Fruit fly (Drosophila melanogaster) whole organism, embryonic: Measurements from ENCODE around the gene Gclc.

Experiments used
- B-H2 ChIP-seq: fragments of 200-800 bp; sonication (Bioruptor generic); optimal IDR thresholded peaks from 2 replicates; lab custom pipeline; 2018; ENCODE audit warnings: missing biosample characterization, mild to moderate bottlenecking, missing genetic modification characterization
- BEAF-32 ChIP-seq: fragments of 200-800 bp; sonication (Bioruptor generic); optimal IDR thresholded peaks from 3 replicates; lab custom pipeline; 2017; ENCODE audit warnings: missing biosample characterization, missing genetic modification characterization, mild to moderate bottlenecking, moderate library complexity, missing genetic modification reagents
- CG10267 ChIP-seq: fragments of 200-800 bp; sonication (Bioruptor generic); optimal IDR thresholded peaks from 2 replicates; lab custom pipeline; 2018; ENCODE audit warnings: missing biosample characterization, mild to moderate bottlenecking, missing genetic modification characterization, moderate library complexity
- CG10462 ChIP-seq: fragments of 200-800 bp; sonication (Bioruptor generic); optimal IDR thresholded peaks from 2 replicates; lab custom pipeline; 2016; ENCODE audit warnings: missing biosample characterization, missing genetic modification characterization
- CG13287 ChIP-seq: fragments of 200-800 bp; sonication (Bioruptor generic); IDR thresholded peaks from 2 replicates; pipeline ENCODE4 v1.3.6; 2022; ENCODE audit warnings: missing biosample characterization, missing genetic modification characterization; ENCODE audit not compliant: partially characterized antibody
- CG14710 ChIP-seq: fragments of 200-800 bp; sonication (Bioruptor generic); optimal IDR thresholded peaks from 3 replicates; lab custom pipeline; 2019; ENCODE audit warnings: missing biosample characterization, mild to moderate bottlenecking, missing genetic modification characterization, moderate library complexity
- CG15479 ChIP-seq: fragments of 200-800 bp; sonication (Bioruptor generic); optimal IDR thresholded peaks from 3 replicates; lab custom pipeline; 2019; ENCODE audit warnings: missing biosample characterization, mild to moderate bottlenecking, missing genetic modification characterization, moderate library complexity
- CG15514 ChIP-seq: fragments of 200-800 bp; sonication (Bioruptor generic); optimal IDR thresholded peaks from 3 replicates; lab custom pipeline; 2017; ENCODE audit warnings: missing biosample characterization, missing genetic modification characterization, mild to moderate bottlenecking, moderate library complexity, missing genetic modification reagents
- CG17802 ChIP-seq: fragments of 200-800 bp; sonication (Bioruptor generic); optimal IDR thresholded peaks from 2 replicates; lab custom pipeline; 2018; ENCODE audit warnings: missing biosample characterization, mild to moderate bottlenecking, missing genetic modification characterization, moderate library complexity
- CG18011 ChIP-seq: fragments of 200-800 bp; sonication (Bioruptor generic); optimal IDR thresholded peaks from 2 replicates; lab custom pipeline; 2017; ENCODE audit warnings: missing biosample characterization, missing genetic modification characterization, mild to moderate bottlenecking, moderate library complexity, missing genotype
- CG18599 ChIP-seq: fragments of 200-800 bp; sonication (Bioruptor generic); optimal IDR thresholded peaks from 3 replicates; lab custom pipeline; 2017; ENCODE audit warnings: missing biosample characterization, missing genetic modification characterization, mild to moderate bottlenecking, moderate library complexity, missing genetic modification reagents
- CG2116 ChIP-seq: fragments of 200-800 bp; sonication (Bioruptor generic); optimal IDR thresholded peaks from 3 replicates; lab custom pipeline; 2018; ENCODE audit warnings: missing biosample characterization, mild to moderate bottlenecking, missing genetic modification characterization
- CG32767 ChIP-seq: fragments of 200-800 bp; sonication (Bioruptor generic); IDR thresholded peaks from 2 replicates; pipeline ENCODE4 v1.3.6; 2022; ENCODE audit warnings: missing biosample characterization, missing genetic modification characterization
- CG4617 ChIP-seq: fragments of 200-800 bp; sonication (Bioruptor generic); optimal IDR thresholded peaks from 3 replicates; lab custom pipeline; 2016; ENCODE audit warnings: missing biosample characterization, missing genetic modification characterization, borderline replicate concordance
- CG8388 ChIP-seq: fragments of 200-800 bp; sonication (Bioruptor generic); optimal IDR thresholded peaks from 2 replicates; lab custom pipeline; 2019; ENCODE audit warnings: missing biosample characterization, mild to moderate bottlenecking, missing genetic modification characterization, moderate library complexity
- CHES-1-like ChIP-seq: fragments of 200-800 bp; sonication (Bioruptor generic); optimal IDR thresholded peaks from 2 replicates; lab custom pipeline; 2016; ENCODE audit warnings: missing biosample characterization, missing genetic modification characterization
- CTCF ChIP-seq: fragments of 200-800 bp; sonication (Bioruptor generic); optimal IDR thresholded peaks from 2 replicates; lab custom pipeline; 2017; ENCODE audit warnings: missing biosample characterization, mild to moderate bottlenecking, missing genetic modification characterization, moderate library complexity
- Dfd ChIP-seq, 2 experiments: fragments of >200 bp; optimal IDR thresholded peaks; 2 replicates each; lab custom pipeline; 2017; ENCODE audit warnings: missing biosample characterization in 2 of 2, missing genetic modification characterization in 2 of 2
- Dp ChIP-seq: fragments of 200-800 bp; sonication (Bioruptor generic); optimal IDR thresholded peaks from 2 replicates; lab custom pipeline; 2018; ENCODE audit warnings: missing biosample characterization, mild to moderate bottlenecking, missing genetic modification characterization, moderate library complexity
- Dref ChIP-seq: fragments of 200-800 bp; sonication (Bioruptor generic); IDR thresholded peaks from 2 replicates; pipeline ENCODE4 v1.3.6; 2022; ENCODE audit warnings: missing biosample characterization, missing genetic modification characterization
- E2f2 ChIP-seq: fragments of 200-800 bp; sonication (Bioruptor generic); IDR thresholded peaks from 2 replicates; pipeline ENCODE4 v1.3.6; 2022; ENCODE audit warnings: missing biosample characterization, missing genetic modification characterization
- Fer1 ChIP-seq: fragments of 200-800 bp; sonication (Bioruptor generic); optimal IDR thresholded peaks from 2 replicates; lab custom pipeline; 2017; ENCODE audit warnings: missing biosample characterization, mild to moderate bottlenecking, missing genetic modification characterization
- HLHmδ ChIP-seq: fragments of 200-800 bp; sonication (Bioruptor generic); optimal IDR thresholded peaks from 2 replicates; lab custom pipeline; 2018; ENCODE audit warnings: missing biosample characterization, mild to moderate bottlenecking, missing genetic modification characterization, moderate library complexity
- Jarid2 ChIP-seq: fragments of 200-800 bp; sonication (Bioruptor generic); optimal IDR thresholded peaks from 3 replicates; lab custom pipeline; 2017; ENCODE audit warnings: mild to moderate bottlenecking, missing biosample characterization, missing genetic modification reagents, missing genetic modification characterization
- MBD-R2 ChIP-seq: fragments of 200-800 bp; sonication (Bioruptor generic); IDR thresholded peaks from 2 replicates; pipeline ENCODE4 v1.3.6; 2022; ENCODE audit warnings: missing biosample characterization, missing genetic modification characterization
- MESR4 ChIP-seq: fragments of 200-800 bp; sonication (Bioruptor generic); optimal IDR thresholded peaks from 2 replicates; lab custom pipeline; 2018; ENCODE audit warnings: missing biosample characterization, mild to moderate bottlenecking, missing genetic modification characterization, moderate library complexity
- Med ChIP-seq: fragments of 200-800 bp; sonication (Bioruptor generic); peaks from one replicate; lab custom pipeline; 2016; ENCODE audit warnings: missing biosample characterization, missing genetic modification characterization, mild to moderate bottlenecking, inconsistent platforms, moderate library complexity
- Myb ChIP-seq: fragments of 200-800 bp; sonication (Bioruptor generic); optimal IDR thresholded peaks from 2 replicates; lab custom pipeline; 2016; ENCODE audit warnings: missing biosample characterization, missing genetic modification characterization
- NFAT ChIP-seq: fragments of 200-800 bp; sonication (Bioruptor generic); IDR thresholded peaks from 2 replicates; pipeline ENCODE4 v1.3.6; 2022; ENCODE audit warnings: missing biosample characterization, missing genetic modification characterization
- Side ChIP-seq: fragments of 200-800 bp; sonication (Bioruptor generic); optimal IDR thresholded peaks from 2 replicates; lab custom pipeline; 2016; ENCODE audit warnings: missing biosample characterization, missing genetic modification characterization
- bbx ChIP-seq: fragments of 200-800 bp; sonication (Bioruptor generic); IDR thresholded peaks from 2 replicates; pipeline ENCODE4 v1.3.6; 2022; ENCODE audit warnings: missing biosample characterization, missing genetic modification characterization; ENCODE audit not compliant: partially characterized antibody
- cg ChIP-seq: fragments of 200-800 bp; sonication (Bioruptor generic); optimal IDR thresholded peaks from 3 replicates; lab custom pipeline; 2019; ENCODE audit warnings: missing biosample characterization, mild to moderate bottlenecking, missing genetic modification characterization, moderate library complexity
- crc ChIP-seq: fragments of 200-800 bp; sonication (Bioruptor generic); optimal IDR thresholded peaks from 2 replicates; lab custom pipeline; 2016; ENCODE audit warnings: missing biosample characterization, missing genetic modification characterization
- dimm ChIP-seq: fragments of 200-800 bp; sonication (Bioruptor generic); IDR thresholded peaks from 2 replicates; pipeline ENCODE4 v1.3.6; 2022; ENCODE audit warnings: missing biosample characterization, missing genetic modification characterization
- disco-r ChIP-seq: fragments of 200-800 bp; sonication (Bioruptor generic); optimal IDR thresholded peaks from 2 replicates; lab custom pipeline; 2016; ENCODE audit warnings: missing biosample characterization, missing genetic modification characterization
- esg ChIP-seq: fragments of 200-800 bp; sonication (Bioruptor generic); conservative IDR thresholded peaks from 2 replicates; pipeline ENCODE4 v1.3.6; 2022; ENCODE audit warnings: missing biosample characterization, missing genetic modification characterization
- gfzf ChIP-seq: fragments of 200-800 bp; sonication (Bioruptor generic); optimal IDR thresholded peaks from 2 replicates; lab custom pipeline; 2016; ENCODE audit warnings: missing biosample characterization, mild to moderate bottlenecking, missing genetic modification characterization, moderate library complexity
- insv ChIP-seq, 2 experiments: fragments of 200-800 bp; sonication (Bioruptor generic); optimal IDR thresholded peaks; 3 replicates each; lab custom pipeline; 2016 to 2018; ENCODE audit warnings: missing biosample characterization in 2 of 2, missing genetic modification characterization in 2 of 2
- onecut ChIP-seq: fragments of 200-800 bp; sonication (Bioruptor generic); IDR thresholded peaks from 2 replicates; pipeline ENCODE4 v1.3.6; 2022; ENCODE audit warnings: missing biosample characterization, missing genetic modification characterization
- pho ChIP-seq: fragments of 200-800 bp; sonication (Bioruptor generic); optimal IDR thresholded peaks from 2 replicates; lab custom pipeline; 2016; ENCODE audit warnings: missing biosample characterization, missing genetic modification characterization
- phol ChIP-seq: fragments of 200-800 bp; sonication (Bioruptor generic); optimal IDR thresholded peaks from 3 replicates; lab custom pipeline; 2018; ENCODE audit warnings: missing biosample characterization, mild to moderate bottlenecking, missing genetic modification characterization, moderate library complexity
- pita ChIP-seq: fragments of 200-800 bp; sonication (Bioruptor generic); optimal IDR thresholded peaks from 2 replicates; lab custom pipeline; 2017; ENCODE audit warnings: missing biosample characterization, mild to moderate bottlenecking, missing genetic modification characterization
- rib ChIP-seq: fragments of 200-800 bp; sonication (Bioruptor generic); IDR thresholded peaks from 2 replicates; pipeline ENCODE4 v1.3.6; 2022; ENCODE audit warnings: missing biosample characterization, missing genetic modification characterization
- sens ChIP-seq: fragments of 200-800 bp; sonication (Bioruptor generic); peaks from one replicate; lab custom pipeline; 2016; ENCODE audit warnings: missing biosample characterization, missing genetic modification characterization
- sens-2 ChIP-seq: fragments of 200-800 bp; sonication (Bioruptor generic); IDR thresholded peaks from 2 replicates; pipeline ENCODE4 v1.3.6; 2022; ENCODE audit warnings: missing biosample characterization, missing genetic modification characterization
- stwl ChIP-seq: fragments of 200-800 bp; sonication (Bioruptor generic); optimal IDR thresholded peaks from 3 replicates; lab custom pipeline; 2018; ENCODE audit warnings: missing biosample characterization, mild to moderate bottlenecking, missing genetic modification characterization, moderate library complexity

The Gclc gene

dm6 chrX:8152718-8153117 lies 36.8 kb upstream of the Gclc start, which contains the start of gene CG18262 (continued):
- peak; percentile 84 for TF ChIP-seq CG10267 (tag; lab: Kevin White, UChicago)
- TF ChIP-seq CG8388 (GFP tag; lab: Kevin White, UChicago) = no peak
- TF ChIP-seq MESR4 (GFP tag; lab: Kevin White, UChicago) = peak; percentile 39
- TF ChIP-seq MBD-R2 (GFP tag; lab: Robert Waterston, UW) = peak; percentile 96
- no peak for TF ChIP-seq HLHmδ (GFP tag; lab: Kevin White, UChicago)
- TF ChIP-seq esg (GFP tag; lab: Robert Waterston, UW) = no peak
- no peak for TF ChIP-seq NFAT
- TF ChIP-seq Side (GFP tag; lab: Kevin White, UChicago) = no peak
- TF ChIP-seq cg (GFP tag; lab: Kevin White, UChicago) = peak; percentile 6
- TF ChIP-seq Med (GFP tag; lab: Kevin White, UChicago) = peak; percentile 78
- peak; percentile 33 for TF ChIP-seq Myb (GFP tag; lab: Kevin White, UChicago)
- TF ChIP-seq Fer1 (GFP tag; lab: Kevin White, UChicago) = no peak
- no peak for TF ChIP-seq stwl (tag; lab: Kevin White, UChicago)
- TF ChIP-seq disco-r = no peak
- no peak for TF ChIP-seq dimm (GFP tag; lab: Robert Waterston, UW)
- peak; percentile 8; the same call in 1 of the 2 replicates for TF ChIP-seq CG13287 (GFP tag; lab: Robert Waterston, UW)
- peak; percentile 23 for TF ChIP-seq CTCF

DNA sequence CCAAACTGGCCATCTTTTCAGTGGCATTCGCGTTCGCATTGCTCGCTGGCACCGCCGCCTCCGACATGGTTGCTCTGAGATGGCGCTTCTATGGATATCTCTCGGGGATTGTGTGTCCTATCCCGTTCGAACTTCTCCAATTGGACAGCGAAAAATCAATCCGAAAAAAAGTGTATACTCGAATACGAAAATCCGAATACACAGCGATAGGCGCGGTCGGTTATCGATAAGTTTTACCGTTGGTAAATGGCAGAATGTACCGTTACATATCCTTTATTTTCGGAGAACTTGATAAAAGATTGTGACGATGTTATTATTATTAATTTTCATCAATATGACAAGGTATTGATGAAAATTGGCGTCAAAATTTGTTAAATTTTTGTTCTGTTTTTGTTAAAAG lies 36.1 kb upstream of the Gclc start, which contains the start of gene Gbeta5:
Gene Gbeta5, minus strand, starts transcription at position 199 of the 400 bp plus-strand sequence.
- TF ChIP-seq CG32767 (peak; percentile 70; the same call in 1 of the 2 replicates), sens (GFP tag; lab: Kevin White, UChicago) (peak; percentile 15), onecut (GFP tag; lab: Robert Waterston, UW) (peak; percentile 53), Dref (peak; percentile 49), CG14710 (tag; lab: Kevin White, UChicago) (peak; percentile 17), bbx (GFP tag; lab: Robert Waterston, UW) (peak; percentile 14; the same call in 1 of the 2 replicates), CG10462 (GFP tag; lab: Kevin White, UChicago) (peak; percentile 17), MESR4 (GFP tag; lab: Kevin White, UChicago) (peak; percentile 66), B-H2 (no peak), MBD-R2 (GFP tag; lab: Robert Waterston, UW) (0 out of 2 replicates have a peak, but pooled peaks have one; percentile 8), CG15479 (GFP tag; lab: Kevin White, UChicago) (no peak), CTCF (no peak), insv (GFP tag; optimal IDR thresholded peaks at IDR 0.05; lab: Kevin White, UChicago) (peak in 1 of 2 experiments; percentile 83)

DNA sequence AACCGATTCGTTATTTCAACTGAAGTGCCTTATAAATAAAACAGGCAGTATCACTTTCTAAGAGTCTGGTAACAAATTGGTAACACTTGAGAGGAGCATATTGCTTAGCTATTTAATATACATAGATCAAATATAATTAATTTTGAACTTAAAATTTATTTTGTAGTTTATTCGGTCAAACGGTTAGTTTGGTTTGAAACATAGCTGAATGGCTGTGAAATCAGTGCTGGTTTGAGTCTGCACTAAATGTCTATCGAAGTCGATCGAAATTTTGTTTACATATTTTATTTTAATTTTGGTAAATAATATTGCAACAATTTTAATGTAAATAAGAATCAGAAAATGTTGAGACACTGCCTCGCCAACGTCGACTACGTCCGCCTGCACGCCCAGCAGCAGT lies 32.6 kb upstream of the Gclc start, which contains the start of gene CG10959:
Gene CG10959, plus strand, starts transcription at position 228 of the 400 bp plus-strand sequence.
- TF ChIP-seq CG2116 (GFP tag; lab: Kevin White, UChicago) = peak; percentile 30
- no peak for TF ChIP-seq crc
- peak; percentile 66 for TF ChIP-seq Dref
- TF ChIP-seq CG4617 (GFP tag; lab: Kevin White, UChicago) = peak; percentile 37
- TF ChIP-seq sens-2 (GFP tag; lab: Robert Waterston, UW) = peak; percentile 51
- TF ChIP-seq gfzf (GFP tag; lab: Kevin White, UChicago) = peak; percentile 17
- TF ChIP-seq CHES-1-like (GFP tag; lab: Kevin White, UChicago) = no peak
- TF ChIP-seq BEAF-32 = peak; percentile 23
- peak; percentile 67 for TF ChIP-seq CG15514
- no peak for TF ChIP-seq CG17802
- TF ChIP-seq E2f2 = peak; percentile 70
- peak; percentile 22 for TF ChIP-seq CTCF
- TF ChIP-seq CG14710 (tag; lab: Kevin White, UChicago) = peak; percentile 33
- peak; percentile 23 for TF ChIP-seq CG18011 (GFP tag; lab: Kevin White, UChicago)
- peak; percentile 61; the same call in 1 of the 2 replicates for TF ChIP-seq MBD-R2 (GFP tag; lab: Robert Waterston, UW)
- TF ChIP-seq rib (GFP tag; lab: Robert Waterston, UW) = no peak
- peak; percentile 51 for TF ChIP-seq pita
- no peak for TF ChIP-seq Jarid2 (GFP tag; lab: Kevin White, UChicago)
- TF ChIP-seq CG18599 (GFP tag; lab: Kevin White, UChicago) = no peak
- TF ChIP-seq Dfd (GFP tag; optimal IDR thresholded peaks at IDR 0.05; lab: Kevin White, UChicago) = no peak
- TF ChIP-seq phol (tag; lab: Kevin White, UChicago) = peak; percentile 3
- TF ChIP-seq Med (GFP tag; lab: Kevin White, UChicago) = peak; percentile 0
- TF ChIP-seq sens (GFP tag; lab: Kevin White, UChicago) = peak; percentile 86
- no peak for TF ChIP-seq pho (GFP tag; lab: Kevin White, UChicago)
- TF ChIP-seq Dp (GFP tag; lab: Kevin White, UChicago) = peak; percentile 55
- TF ChIP-seq CG10267 (tag; lab: Kevin White, UChicago) = peak; percentile 31
